Fruit fly (Drosophila melanogaster) whole organism, prepupa: ENCODE data around the gene hec.
A peak's percentile ranks its signal among the peaks of the same experiment; 100 is the strongest.

ENCODE experiments used
- Blimp-1 ChIP-seq: fragments of 200-800 bp; sonication (Bioruptor generic); optimal IDR thresholded peaks from 3 replicates; lab custom pipeline; 2017; ENCODE audit warnings: missing biosample characterization, missing genetic modification characterization, mild to moderate bottlenecking, moderate library complexity, missing genetic modification reagents
- CG10631 ChIP-seq: fragments of 200-800 bp; sonication (Bioruptor generic); optimal IDR thresholded peaks from 2 replicates; lab custom pipeline; 2016; ENCODE audit warnings: missing biosample characterization, missing genetic modification characterization
- CG11902 ChIP-seq: fragments of 200-800 bp; sonication (Bioruptor generic); optimal IDR thresholded peaks from 3 replicates; lab custom pipeline; 2016; ENCODE audit warnings: missing biosample characterization, missing genetic modification characterization
- CG15336 ChIP-seq: fragments of 200-800 bp; sonication (Bioruptor generic); IDR thresholded peaks from 2 replicates; pipeline ENCODE4 v1.3.6; 2022; ENCODE audit warnings: missing biosample characterization, missing genetic modification characterization
- CG31627 ChIP-seq: fragments of 200-800 bp; sonication (Bioruptor generic); optimal IDR thresholded peaks from 3 replicates; lab custom pipeline; 2016; ENCODE audit warnings: missing biosample characterization, missing genetic modification characterization
- CG32006 ChIP-seq: fragments of 200-800 bp; sonication (Bioruptor generic); optimal IDR thresholded peaks from 3 replicates; lab custom pipeline; 2017; ENCODE audit warnings: missing biosample characterization, mild to moderate bottlenecking, missing genetic modification characterization
- CG34406 ChIP-seq: fragments of 200-800 bp; sonication (Bioruptor generic); optimal IDR thresholded peaks from 3 replicates; lab custom pipeline; 2016; ENCODE audit warnings: missing biosample characterization, missing genetic modification characterization
- CG6163 ChIP-seq: fragments of 200-800 bp; sonication (Bioruptor generic); IDR thresholded peaks from 3 replicates; pipeline ENCODE4 v1.3.6; 2022; ENCODE audit warnings: missing biosample characterization, missing genetic modification characterization
- CG6792 ChIP-seq: fragments of 200-800 bp; sonication (Bioruptor generic); optimal IDR thresholded peaks from 3 replicates; lab custom pipeline; 2016; ENCODE audit warnings: missing biosample characterization, missing genetic modification characterization
- CG8119 ChIP-seq: fragments of 200-800 bp; sonication (Bioruptor generic); IDR thresholded peaks from 3 replicates; pipeline ENCODE4 v1.3.6; 2022; ENCODE audit warnings: missing biosample characterization, missing genetic modification characterization
- CG8632 ChIP-seq: fragments of 200-800 bp; sonication (Bioruptor generic); optimal IDR thresholded peaks from 3 replicates; lab custom pipeline; 2016; ENCODE audit warnings: missing biosample characterization, missing genetic modification characterization
- CG9139 ChIP-seq: fragments of 200-800 bp; sonication (Bioruptor generic); optimal IDR thresholded peaks from 3 replicates; lab custom pipeline; 2017; ENCODE audit warnings: missing biosample characterization, mild to moderate bottlenecking, missing genetic modification characterization
- Eip78C ChIP-seq: fragments of 200-800 bp; sonication (Bioruptor generic); peaks from one replicate; lab custom pipeline; 2016; ENCODE audit warnings: missing biosample characterization, missing genetic modification characterization
- Ets96B ChIP-seq: fragments of 200-800 bp; optimal IDR thresholded peaks from 2 replicates; lab custom pipeline; 2019; ENCODE audit warnings: missing biosample characterization, mild to moderate bottlenecking, missing genetic modification characterization, moderate library complexity
- Hr38 ChIP-seq: sonication (Bioruptor generic); optimal IDR thresholded peaks from 2 replicates; lab custom pipeline; 2016; ENCODE audit warnings: missing biosample characterization, missing genetic modification characterization
- Hr4 ChIP-seq: fragments of 200-800 bp; sonication (Bioruptor generic); optimal IDR thresholded peaks from 3 replicates; lab custom pipeline; 2016; ENCODE audit warnings: missing biosample characterization, missing genetic modification characterization
- Lpt ChIP-seq: fragments of 200-800 bp; sonication (Bioruptor generic); optimal IDR thresholded peaks from 3 replicates; lab custom pipeline; 2016; ENCODE audit warnings: missing biosample characterization, missing genetic modification characterization
- Met ChIP-seq: fragments of 200-800 bp; sonication (Bioruptor generic); optimal IDR thresholded peaks from 3 replicates; lab custom pipeline; 2016; ENCODE audit warnings: missing biosample characterization, missing genetic modification characterization
- dsx ChIP-seq: fragments of 200-800 bp; optimal IDR thresholded peaks from 3 replicates; lab custom pipeline; 2019; ENCODE audit warnings: missing biosample characterization, mild to moderate bottlenecking, missing genetic modification characterization, moderate library complexity; ENCODE audit not compliant: poor library complexity, severe bottlenecking
- eg ChIP-seq: fragments of 200-800 bp; sonication (Bioruptor generic); IDR thresholded peaks from 3 replicates; pipeline ENCODE4 v1.3.6; 2022; ENCODE audit warnings: missing biosample characterization, missing genetic modification characterization
- fd59A ChIP-seq: fragments of 200-800 bp; sonication (Bioruptor generic); optimal IDR thresholded peaks from 2 replicates; lab custom pipeline; 2017; ENCODE audit warnings: missing biosample characterization, mild to moderate bottlenecking, missing genetic modification characterization, missing genetic modification reagents
- fkh ChIP-seq: fragments of 200-800 bp; sonication (Bioruptor generic); optimal IDR thresholded peaks from 3 replicates; lab custom pipeline; 2017; ENCODE audit warnings: missing biosample characterization, mild to moderate bottlenecking, missing genetic modification characterization, moderate library complexity
- net ChIP-seq: fragments of 200-800 bp; sonication (Bioruptor generic); optimal IDR thresholded peaks from 3 replicates; lab custom pipeline; 2016; ENCODE audit warnings: missing biosample characterization, missing genetic modification characterization
- spab ChIP-seq: fragments of 200-800 bp; sonication (Bioruptor generic); optimal IDR thresholded peaks from 2 replicates; lab custom pipeline; 2017; ENCODE audit warnings: missing biosample characterization, mild to moderate bottlenecking, missing genetic modification characterization, missing genetic modification reagents
- ss ChIP-seq, 2 experiments: fragments of 200-800 bp; sonication (Bioruptor generic); optimal IDR thresholded peaks; 2 replicates in 1 of 2; 3 replicates in 1 of 2; lab custom pipeline; 2017 to 2018; ENCODE audit warnings: mild to moderate bottlenecking in 2 of 2, missing biosample characterization in 2 of 2, missing genetic modification characterization in 2 of 2, moderate library complexity in 1 of 2
- svp ChIP-seq: fragments of 200-800 bp; sonication (Bioruptor generic); peaks from one replicate; lab custom pipeline; 2016; ENCODE audit warnings: missing biosample characterization, missing genetic modification characterization
- topi ChIP-seq: fragments of 200-800 bp; sonication (Bioruptor generic); optimal IDR thresholded peaks from 3 replicates; lab custom pipeline; 2016; ENCODE audit warnings: missing biosample characterization, missing genetic modification characterization
- vri ChIP-seq: fragments of 200-800 bp; sonication (Bioruptor generic); optimal IDR thresholded peaks from 3 replicates; lab custom pipeline; 2016; ENCODE audit warnings: missing biosample characterization, mild to moderate bottlenecking, missing genetic modification characterization

hec gene

DNA sequence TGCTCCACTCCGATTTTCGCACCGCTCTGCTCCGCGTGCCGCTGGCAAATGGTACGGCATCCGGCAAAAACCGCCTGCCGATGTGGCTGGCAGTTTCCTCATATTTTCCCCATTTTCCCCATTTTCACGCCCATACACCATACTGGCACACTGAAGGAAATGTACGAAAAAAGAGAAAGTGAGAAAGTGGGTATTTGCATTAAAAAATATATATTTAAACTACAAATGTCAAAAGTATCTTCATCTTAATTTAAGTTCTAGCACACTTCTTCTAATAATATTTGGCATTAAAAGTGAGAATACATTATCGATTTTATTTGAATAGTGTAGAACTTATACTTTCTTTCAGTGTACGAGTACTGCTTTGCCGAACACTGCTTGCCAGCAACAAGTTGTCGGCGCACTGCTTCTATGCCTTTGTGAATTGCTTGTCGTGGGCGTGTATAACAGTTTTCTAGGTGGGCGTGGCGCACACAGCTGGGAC is at the start of gene hec:
Gene hec (minus strand): TSS at position 51 of the 484 bp plus-strand sequence.
- TF ChIP-seq CG8632 (GFP tag; lab: Kevin White, UChicago) (no peak), Eip78C (GFP tag; lab: Kevin White, UChicago) (peak; percentile 48), fd59A (GFP tag; lab: Kevin White, UChicago) (no peak), svp (peak; percentile 22), Blimp-1 (GFP tag; lab: Kevin White, UChicago) (no peak), CG32006 (GFP tag; lab: Kevin White, UChicago) (peak; percentile 21), CG8119 (GFP tag; lab: Robert Waterston, UW) (no peak), fkh (GFP tag; lab: Kevin White, UChicago) (no peak)

DNA sequence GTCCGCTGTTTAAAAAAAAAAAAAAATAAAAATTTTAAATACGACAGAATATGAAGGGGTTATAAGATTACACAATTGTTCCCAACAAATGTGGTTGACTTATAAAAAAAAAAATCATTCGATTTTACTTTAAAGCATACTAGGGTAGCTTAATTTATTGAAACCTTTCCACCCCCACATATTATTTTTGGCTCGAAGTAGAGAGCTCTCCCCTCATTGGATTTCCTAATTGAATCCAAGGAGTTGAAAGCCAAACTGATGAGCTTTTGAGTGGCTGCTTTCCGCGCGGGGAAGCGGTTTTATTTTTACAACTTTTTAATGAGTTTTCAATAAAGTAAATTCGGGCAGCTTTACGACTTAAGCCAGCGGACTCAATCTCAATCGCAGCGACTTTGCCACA is 47.5 kb upstream of the hec start, which contains the start of gene CG15719:
Gene CG15719 (minus strand): TSS at position 101 of the 400 bp plus-strand sequence.
- TF ChIP-seq dsx (GFP tag; lab: Kevin White, UChicago), result no peak
- no peak for TF ChIP-seq Hr4 (GFP tag; lab: Kevin White, UChicago)
- no peak for TF ChIP-seq fkh (GFP tag; lab: Kevin White, UChicago)
- no peak for TF ChIP-seq vri
- TF ChIP-seq net (GFP tag; lab: Kevin White, UChicago), result no peak
- no peak for TF ChIP-seq CG6792 (GFP tag; lab: Kevin White, UChicago)

DNA sequence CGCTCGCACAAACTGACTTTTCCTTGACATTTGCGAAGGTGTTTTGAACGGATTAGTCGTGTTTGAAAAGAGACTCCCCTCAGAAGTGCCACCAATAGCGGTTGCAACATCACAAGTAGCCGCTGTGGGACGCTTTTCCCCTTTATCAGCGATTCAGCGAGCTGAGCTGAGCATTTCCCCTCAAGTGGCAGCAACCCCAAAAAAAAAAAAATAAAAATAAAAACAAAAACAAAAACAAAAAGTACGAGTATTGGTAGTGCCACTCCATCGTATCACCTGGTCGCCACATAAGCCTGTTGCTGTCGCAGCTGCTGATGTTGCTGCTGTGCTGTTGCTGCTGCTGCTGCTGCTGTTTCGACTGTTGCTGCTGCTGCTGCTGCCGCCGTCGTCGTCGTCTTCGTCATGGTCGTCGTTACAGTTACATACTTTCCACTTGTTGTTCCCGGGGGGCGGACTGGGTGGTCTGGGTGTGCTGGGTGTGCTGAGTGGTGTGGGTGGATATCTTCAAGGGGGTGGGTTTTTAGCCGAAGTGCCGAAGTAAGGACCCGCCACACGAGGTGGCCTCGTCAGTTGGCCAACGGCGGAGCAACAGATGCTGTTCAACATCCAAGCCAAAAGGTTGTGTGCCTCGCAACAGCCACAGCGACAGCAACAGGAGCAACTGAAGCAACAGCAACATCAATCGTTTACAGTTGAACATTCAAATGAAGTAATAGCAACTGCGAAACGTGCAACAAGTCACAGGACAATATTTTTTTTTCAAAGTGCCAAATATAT is 31.0 kb upstream of the hec start, which contains the start of gene rsh:
Gene rsh (plus strand): TSS at position 591 of the 777 bp plus-strand sequence.
- TF ChIP-seq Met (no peak), CG31627 (GFP tag; lab: Kevin White, UChicago) (no peak), Hr38 (no peak), CG9139 (GFP tag; lab: Kevin White, UChicago) (no peak), CG34406 (GFP tag; lab: Kevin White, UChicago) (no peak), CG8632 (GFP tag; lab: Kevin White, UChicago) (no peak), CG8119 (GFP tag; lab: Robert Waterston, UW) (0 out of 3 replicates have a peak, but pooled peaks have one; percentile 25), eg (GFP tag; lab: Robert Waterston, UW) (peak; percentile 35; the same call in 1 of the 3 replicates), CG6163 (peak; percentile 43; the same call in 1 of the 3 replicates), Ets96B (no peak)

DNA sequence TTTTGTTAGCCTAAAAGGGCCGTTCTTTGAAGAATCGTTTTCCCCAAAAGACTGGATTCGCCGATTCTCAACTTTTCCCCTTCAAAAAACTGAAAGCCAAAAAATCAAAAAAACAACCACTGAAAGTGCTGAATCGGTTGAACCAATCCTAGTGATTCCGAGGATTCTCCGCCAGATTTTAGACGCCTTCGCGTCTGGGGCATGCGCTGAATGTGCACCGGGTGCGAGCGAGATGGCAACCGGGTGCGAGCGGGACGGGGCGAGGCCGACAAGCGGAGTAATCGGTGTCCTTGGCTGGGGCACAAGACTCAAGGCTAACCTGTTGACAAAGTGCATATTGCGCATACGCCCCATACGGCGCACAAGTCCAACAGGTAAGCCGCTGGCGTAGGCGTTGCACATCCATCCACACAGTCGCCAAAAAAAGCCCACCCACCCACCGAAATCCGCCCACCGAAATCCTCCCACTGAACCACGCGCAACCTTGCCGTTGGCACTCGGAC is 29.7 kb upstream of the hec start:
- TF ChIP-seq CG11902 (GFP tag; lab: Kevin White, UChicago), result no peak
- peak in 1 of 2 experiments; percentile 14 for TF ChIP-seq ss (GFP tag; optimal IDR thresholded peaks at IDR 0.05; lab: Kevin White, UChicago)
- TF ChIP-seq, all 60 proteins: peak for 1

DNA sequence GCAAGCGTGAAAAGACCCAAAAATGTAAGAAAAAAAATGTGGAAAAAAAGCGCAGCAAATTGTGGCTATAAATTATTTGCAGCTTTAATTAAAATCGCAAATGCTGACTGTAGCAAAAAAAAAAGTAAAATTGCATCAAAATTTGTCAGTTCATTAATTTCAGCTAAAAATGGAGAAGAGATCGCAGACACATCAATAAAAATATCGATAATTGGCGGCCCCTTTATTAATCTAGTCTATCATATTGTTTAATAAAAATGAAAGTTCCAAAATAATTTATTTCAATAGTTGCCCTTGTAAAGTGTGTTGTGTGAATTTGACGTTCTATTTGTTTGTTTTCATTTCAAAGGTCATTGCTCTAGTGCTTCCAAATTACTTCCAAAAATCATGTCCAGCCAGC is 27.0 kb upstream of the hec start, which contains the start of gene CG32643:
Gene CG32643 (plus strand): TSS at position 301 of the 400 bp plus-strand sequence.
- TF ChIP-seq topi (GFP tag; lab: Kevin White, UChicago) (no peak), Hr4 (GFP tag; lab: Kevin White, UChicago) (no peak), spab (GFP tag; lab: Kevin White, UChicago) (no peak), CG6163 (no peak), CG15336 (GFP tag; lab: Robert Waterston, UW) (no peak), eg (GFP tag; lab: Robert Waterston, UW) (no peak), CG32006 (GFP tag; lab: Kevin White, UChicago) (no peak), CG10631 (no peak), Blimp-1 (GFP tag; lab: Kevin White, UChicago) (no peak), ss (GFP tag; optimal IDR thresholded peaks at IDR 0.05; lab: Kevin White, UChicago) (no peak), Lpt (GFP tag; lab: Kevin White, UChicago) (no peak), Eip78C (GFP tag; lab: Kevin White, UChicago) (no peak), Ets96B (no peak)
- TF ChIP-seq, all 60 proteins: peak for 0
